Fruit fly (Drosophila melanogaster): ENCODE results near the gene CG32066.

DNA sequence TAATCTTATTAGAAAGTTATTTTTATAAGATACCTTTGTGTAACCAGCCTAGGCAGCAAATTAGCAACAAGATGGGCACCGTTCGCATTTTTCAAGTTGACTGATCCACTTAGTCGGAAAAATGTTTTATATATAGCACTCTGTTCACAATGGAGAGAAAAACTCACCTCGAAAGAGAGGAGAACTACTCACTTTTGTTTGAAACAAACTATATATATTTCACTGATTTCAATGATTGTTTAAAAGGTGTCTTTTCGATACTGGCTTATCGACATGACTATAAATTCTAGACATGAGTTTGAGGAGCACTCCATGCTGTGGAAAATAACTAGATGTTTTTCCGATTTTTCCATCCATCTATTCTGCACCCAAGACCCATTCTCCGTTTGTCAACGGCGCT, 37.3 kb downstream of the CG32066 start, which contains the start of gene CG42521:
- TF ChIP-seq insv (optimal IDR thresholded peaks at IDR 0.05) = no peak
- no peak for TF ChIP-seq ttk (optimal IDR thresholded peaks at IDR 0.05)
- TF ChIP-seq psq (optimal IDR thresholded peaks at IDR 0.05) = no peak
